Worm (Caenorhabditis elegans) whole organism, L1 larva: ENCODE measurements around the gene unc-3.

Experiments used
- ama-1 ChIP-seq: fragments of 150-350 bp; optimal IDR thresholded peaks from 2 replicates; lab custom pipeline; 2014
- egl-13 ChIP-seq: sonication (generic microtip); optimal IDR thresholded peaks from 2 replicates; lab custom pipeline; 2016; ENCODE audit warnings: missing genotype, missing genetic modification reagents, missing genetic modification characterization, missing compliant biosample characterization
- mdl-1 ChIP-seq, 2 experiments: fragments of 150-350 bp; optimal IDR thresholded peaks; 2 replicates each; lab custom pipeline; 2014 to 2017; ENCODE audit warnings: missing biosample characterization in 2 of 2, missing genetic modification characterization in 2 of 2, inconsistent platforms in 1 of 2
- nhr-11 ChIP-seq: fragments of 150-350 bp; optimal IDR thresholded peaks from 2 replicates; lab custom pipeline; 2014; ENCODE audit warnings: missing biosample characterization, missing genetic modification characterization
- nhr-12 ChIP-seq: sonication (generic microtip); optimal IDR thresholded peaks from 2 replicates; lab custom pipeline; 2017; ENCODE audit warnings: missing biosample characterization, missing genetic modification characterization
- pag-3 ChIP-seq: sonication (generic microtip); optimal IDR thresholded peaks from 2 replicates; lab custom pipeline; 2017; ENCODE audit warnings: missing genetic modification characterization, mild to moderate bottlenecking, missing compliant biosample characterization, antibody characterized with exemption, borderline replicate concordance; ENCODE audit not compliant: insufficient read depth
- pax-3 ChIP-seq: fragments of 200-800 bp; sonication (Bioruptor generic); optimal IDR thresholded peaks from 2 replicates; lab custom pipeline; 2018; ENCODE audit warnings: mild to moderate bottlenecking, missing genetic modification characterization, moderate library complexity, missing compliant biosample characterization
- tlp-1 ChIP-seq: fragments of 150-350 bp; optimal IDR thresholded peaks from 2 replicates; lab custom pipeline; 2014; ENCODE audit warnings: missing biosample characterization, missing genetic modification characterization
- unc-130 ChIP-seq: fragments of 150-350 bp; optimal IDR thresholded peaks from 2 replicates; lab custom pipeline; 2017; ENCODE audit warnings: missing biosample characterization, missing genetic modification characterization, inconsistent platforms
- zag-1 ChIP-seq: fragments of 150-350 bp; optimal IDR thresholded peaks from 2 replicates; lab custom pipeline; 2014; ENCODE audit warnings: missing biosample characterization, missing genetic modification characterization

ce11 chrX:14767813-14768212 is 5.5 kb upstream of the unc-3 start:
- TF ChIP-seq nhr-11 (tag; lab: Kevin White, UChicago) (no peak), nhr-12 (tag; lab: Kevin White, UChicago) (no peak), zag-1 (tag; lab: Kevin White, UChicago) (no peak), tlp-1 (tag; lab: Kevin White, UChicago) (no peak), mdl-1 (tag; optimal IDR thresholded peaks at IDR 0.05; lab: Kevin White, UChicago) (no peak), pag-3 (tag; lab: Kevin White, UChicago) (no peak), pax-3 (no peak), egl-13 (tag; lab: Kevin White, UChicago) (no peak), unc-130 (no peak), ama-1 (no peak)
